Worm (Caenorhabditis elegans) whole organism, L4 larva: ENCODE results near the gene R03H10.1.

Source experiments
- D1046.2 ChIP-seq: fragments of 200-800 bp; sonication (Bioruptor generic); IDR thresholded peaks from 2 replicates; pipeline ENCODE4 v1.3.6; 2022; ENCODE audit warnings: missing genetic modification characterization, missing compliant biosample characterization
- F26F4.8 ChIP-seq: fragments of 200-800 bp; sonication (Bioruptor generic); conservative IDR thresholded peaks from 2 replicates; pipeline ENCODE4 v1.3.6; 2022; ENCODE audit warnings: missing genetic modification characterization, missing compliant biosample characterization
- F37D6.2 ChIP-seq: sonication (generic microtip); optimal IDR thresholded peaks from 2 replicates; lab custom pipeline; 2016; ENCODE audit warnings: mild to moderate bottlenecking, missing genetic modification characterization, missing compliant biosample characterization
- R02D3.7 ChIP-seq: fragments of 150-350 bp; sonication (generic microtip); optimal IDR thresholded peaks from 3 replicates; lab custom pipeline; 2014; ENCODE audit warnings: missing biosample characterization, missing genetic modification characterization
- T20F7.1 ChIP-seq: fragments of 200-800 bp; sonication (Bioruptor generic); optimal IDR thresholded peaks from 2 replicates; lab custom pipeline; 2018; ENCODE audit warnings: mild to moderate bottlenecking, missing genetic modification characterization, missing compliant biosample characterization
- T26A8.4 ChIP-seq: fragments of 200-800 bp; sonication (Bioruptor generic); IDR thresholded peaks from 2 replicates; pipeline ENCODE4 v1.3.6; 2022; ENCODE audit warnings: missing genetic modification characterization, missing compliant biosample characterization
- Y48G9A.11 ChIP-seq: fragments of 200-800 bp; sonication (Bioruptor generic); IDR thresholded peaks from 2 replicates; pipeline ENCODE4 v1.3.6; 2022; ENCODE audit warnings: missing genetic modification reagents, missing genetic modification characterization, missing compliant biosample characterization
- ZK546.5 ChIP-seq, 2 experiments: sonication (generic microtip); optimal IDR thresholded peaks; 2 replicates each; lab custom pipeline; 2017; ENCODE audit warnings: missing biosample characterization in 2 of 2, missing genetic modification characterization in 2 of 2
- ama-1 ChIP-seq: fragments of 150-350 bp; optimal IDR thresholded peaks from 2 replicates; lab custom pipeline; 2014; ENCODE audit warnings: inconsistent platforms, mixed read lengths
- ceh-20 ChIP-seq: fragments of 200-800 bp; sonication (Bioruptor generic); IDR thresholded peaks from 2 replicates; pipeline ENCODE4 v1.3.6; 2022; ENCODE audit warnings: missing genetic modification reagents, missing genetic modification characterization, missing compliant biosample characterization
- ceh-28 ChIP-seq: fragments of 150-350 bp; optimal IDR thresholded peaks from 2 replicates; lab custom pipeline; 2014; ENCODE audit warnings: missing biosample characterization, missing genetic modification reagents, missing genetic modification characterization
- ceh-32 ChIP-seq: sonication (generic microtip); optimal IDR thresholded peaks from 2 replicates; lab custom pipeline; 2016; ENCODE audit warnings: mild to moderate bottlenecking, missing genetic modification characterization, missing compliant biosample characterization; ENCODE audit not compliant: poor library complexity
- ceh-62 ChIP-seq: sonication (generic microtip); optimal IDR thresholded peaks from 2 replicates; lab custom pipeline; 2017; ENCODE audit warnings: missing biosample characterization, missing genetic modification characterization
- daf-12 ChIP-seq: fragments of 150-350 bp; optimal IDR thresholded peaks from 2 replicates; lab custom pipeline; 2014; ENCODE audit warnings: missing biosample characterization, missing genetic modification reagents, missing genetic modification characterization
- dmd-6 ChIP-seq: fragments of 200-800 bp; sonication (Bioruptor generic); IDR thresholded peaks from 2 replicates; pipeline ENCODE4 v1.3.6; 2022; ENCODE audit warnings: missing genetic modification reagents, missing genetic modification characterization, missing compliant biosample characterization
- dmd-8 ChIP-seq: fragments of 200-800 bp; sonication (Bioruptor generic); IDR thresholded peaks from 2 replicates; pipeline ENCODE4 v1.3.6; 2022; ENCODE audit warnings: missing genetic modification characterization, missing compliant biosample characterization
- dmd-9 ChIP-seq: fragments of 200-800 bp; sonication (Bioruptor generic); IDR thresholded peaks from 2 replicates; pipeline ENCODE4 v1.3.6; 2022; ENCODE audit warnings: missing genetic modification reagents, missing genetic modification characterization, missing compliant biosample characterization
- dpl-1 ChIP-seq: fragments of 150-350 bp; optimal IDR thresholded peaks from 2 replicates; lab custom pipeline; 2014; ENCODE audit warnings: missing biosample characterization, missing genetic modification reagents, missing genetic modification characterization
- fkh-10 ChIP-seq: fragments of 150-350 bp; optimal IDR thresholded peaks from 2 replicates; lab custom pipeline; 2014; ENCODE audit warnings: missing biosample characterization, missing genetic modification reagents, missing genetic modification characterization
- fos-1 ChIP-seq: fragments of 150-350 bp; optimal IDR thresholded peaks from 2 replicates; lab custom pipeline; 2014; ENCODE audit warnings: missing biosample characterization, missing genetic modification characterization
- jun-1 ChIP-seq: fragments of 150-350 bp; optimal IDR thresholded peaks from 2 replicates; lab custom pipeline; 2014; ENCODE audit warnings: missing biosample characterization, missing genetic modification reagents, missing genetic modification characterization
- lir-3 ChIP-seq: sonication (generic microtip); optimal IDR thresholded peaks from 2 replicates; lab custom pipeline; 2016; ENCODE audit warnings: mild to moderate bottlenecking, missing genetic modification characterization, missing compliant biosample characterization
- mes-2 ChIP-seq: sonication (generic microtip); optimal IDR thresholded peaks from 2 replicates; lab custom pipeline; 2016; ENCODE audit warnings: missing genotype, mild to moderate bottlenecking, missing genetic modification characterization, missing compliant biosample characterization; ENCODE audit not compliant: poor library complexity, severe bottlenecking
- mxl-2 ChIP-seq: fragments of 200-800 bp; sonication (Bioruptor generic); conservative IDR thresholded peaks from 2 replicates; pipeline ENCODE4 v1.3.6; 2022; ENCODE audit warnings: missing genetic modification reagents, missing genetic modification characterization, missing compliant biosample characterization
- nhr-11 ChIP-seq: fragments of 150-350 bp; optimal IDR thresholded peaks from 2 replicates; lab custom pipeline; 2014; ENCODE audit warnings: missing biosample characterization, missing genetic modification characterization
- nhr-111 ChIP-seq: fragments of 200-800 bp; sonication (Bioruptor generic); optimal IDR thresholded peaks from 2 replicates; lab custom pipeline; 2018; ENCODE audit warnings: mild to moderate bottlenecking, missing genetic modification characterization, missing compliant biosample characterization
- nhr-41 ChIP-seq: fragments of 200-800 bp; sonication (Bioruptor generic); IDR thresholded peaks from 2 replicates; pipeline ENCODE4 v1.3.6; 2022; ENCODE audit warnings: missing genetic modification reagents, missing genetic modification characterization, missing compliant biosample characterization
- nhr-6 ChIP-seq: fragments of 150-350 bp; optimal IDR thresholded peaks from 2 replicates; lab custom pipeline; 2014; ENCODE audit warnings: missing biosample characterization, missing genetic modification characterization
- pqm-1 ChIP-seq: sonication (generic microtip); optimal IDR thresholded peaks from 2 replicates; lab custom pipeline; 2017; ENCODE audit warnings: missing biosample characterization, missing genetic modification characterization
- skn-1 ChIP-seq: fragments of 150-350 bp; optimal IDR thresholded peaks from 2 replicates; lab custom pipeline; 2014; ENCODE audit warnings: missing biosample characterization, missing genetic modification characterization
- unc-39 ChIP-seq: sonication (generic microtip); optimal IDR thresholded peaks from 2 replicates; lab custom pipeline; 2017; ENCODE audit warnings: missing biosample characterization, missing genetic modification characterization
- unc-62 ChIP-seq, 3 experiments: fragments of 150-350 bp in 1 of 3; sonication (generic microtip); optimal IDR thresholded peaks in 2 of 3; peaks in 1 of 3; 1 replicate in 1 of 3; 2 replicates in 2 of 3; lab custom pipeline; 2014 to 2017; ENCODE audit warnings: missing biosample characterization in 3 of 3, missing genetic modification characterization in 3 of 3, missing genetic modification reagents in 3 of 3, missing genotype in 1 of 3
- zfp-2 ChIP-seq: sonication (generic microtip); optimal IDR thresholded peaks from 2 replicates; lab custom pipeline; 2016; ENCODE audit warnings: mild to moderate bottlenecking, missing genetic modification characterization, missing compliant biosample characterization
- zfp-3 ChIP-seq: fragments of 200-800 bp; sonication (Bioruptor generic); conservative IDR thresholded peaks from 2 replicates; pipeline ENCODE4 v1.3.6; 2022; ENCODE audit warnings: missing genetic modification reagents, missing genetic modification characterization, missing compliant biosample characterization

R03H10.1 gene

ce11 chrII:4209071-4209747 is 29.2 kb downstream of the R03H10.1 start, which contains the start of gene F31D5.6:
Gene F31D5.6 (plus strand): TSS chrII:4209697.
- TF ChIP-seq dmd-9 (no peak), ceh-20 (no peak), zfp-2 (tag; lab: Kevin White, UChicago) (no peak), zfp-3 (GFP tag; lab: Robert Waterston, UW) (no peak), jun-1 (tag; lab: Kevin White, UChicago) (no peak)

DNA sequence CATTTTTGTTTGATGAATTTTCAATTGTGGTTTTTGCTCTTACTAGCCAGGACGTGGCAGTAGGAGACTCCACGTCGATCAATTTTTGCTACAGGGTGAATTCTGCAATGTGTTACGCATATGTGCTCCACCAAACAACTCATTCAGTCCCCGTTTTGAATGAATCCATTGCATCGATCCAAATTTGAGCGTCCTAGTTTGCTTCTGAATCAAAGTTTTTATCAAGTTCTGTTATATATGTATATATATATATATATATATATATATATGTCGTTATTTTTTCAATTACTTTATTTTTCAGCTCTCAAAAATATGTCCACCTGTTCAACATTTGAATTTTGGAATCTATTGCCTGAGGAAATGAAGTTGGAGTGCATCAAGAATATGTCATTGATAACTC is 31.1 kb downstream of the R03H10.1 start, which contains the start of gene F31D5.7:
TSS of gene F31D5.7 (plus strand) at position 301 of the 400 bp plus-strand sequence.
- TF ChIP-seq ZK546.5 (tag; optimal IDR thresholded peaks at IDR 0.05; lab: Kevin White, UChicago): no peak
- TF ChIP-seq fos-1 (tag; lab: Kevin White, UChicago): no peak
- TF ChIP-seq mes-2 (tag; lab: Kevin White, UChicago): no peak
- TF ChIP-seq lir-3 (tag; lab: Kevin White, UChicago): no peak
- no peak for TF ChIP-seq ama-1 (lab: Kevin White, UChicago)
- no peak for TF ChIP-seq mxl-2 (GFP tag; lab: Robert Waterston, UW)
- TF ChIP-seq D1046.2 (GFP tag; lab: Robert Waterston, UW): no peak
- no peak for TF ChIP-seq R02D3.7
- no peak for TF ChIP-seq ceh-62
- no peak for TF ChIP-seq nhr-6 (tag; lab: Kevin White, UChicago)
- TF ChIP-seq nhr-11 (tag; lab: Kevin White, UChicago): no peak
- TF ChIP-seq, all 104 proteins: peak for 0

DNA sequence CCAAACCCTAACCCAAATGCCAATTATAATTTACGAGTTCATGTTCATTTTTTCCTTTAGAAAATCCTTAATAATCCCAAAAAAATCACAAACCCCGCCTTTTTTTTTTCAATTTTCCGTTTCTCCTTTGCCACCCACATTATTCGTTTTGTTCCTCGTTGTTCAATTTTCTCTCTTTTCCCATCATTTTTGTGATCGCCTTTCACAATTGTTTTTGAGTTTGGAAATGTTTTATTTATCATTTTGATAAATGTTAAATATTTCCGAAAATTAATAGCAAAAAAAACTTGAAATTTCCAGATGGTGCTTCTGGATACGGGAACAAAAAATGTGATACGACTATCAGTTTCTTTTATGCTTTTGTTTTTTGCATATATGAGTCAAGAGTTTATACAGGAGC is 35.3 kb downstream of the R03H10.1 start, which contains the start of gene F31D5.2:
TSS of gene F31D5.2 (plus strand) at position 301 of the 400 bp plus-strand sequence.
- TF ChIP-seq dmd-6 (GFP tag; lab: Robert Waterston, UW): no peak
- peak in 1 of 2 experiments; percentile 27 for TF ChIP-seq unc-62 (GFP tag; optimal IDR thresholded peaks at IDR 0.05 in 1 of 2; lab: Kevin White, UChicago)
- TF ChIP-seq unc-62 (tag; optimal IDR thresholded peaks at IDR 0.05; lab: Kevin White, UChicago): no peak
- no peak for TF ChIP-seq pqm-1 (tag; lab: Kevin White, UChicago)
- TF ChIP-seq ZK546.5 (tag; optimal IDR thresholded peaks at IDR 0.05; lab: Kevin White, UChicago): no peak
- TF ChIP-seq ceh-28 (tag; lab: Kevin White, UChicago): no peak
- no peak for TF ChIP-seq T20F7.1
- TF ChIP-seq dmd-9: no peak
- no peak for TF ChIP-seq ceh-32 (tag; lab: Kevin White, UChicago)

DNA sequence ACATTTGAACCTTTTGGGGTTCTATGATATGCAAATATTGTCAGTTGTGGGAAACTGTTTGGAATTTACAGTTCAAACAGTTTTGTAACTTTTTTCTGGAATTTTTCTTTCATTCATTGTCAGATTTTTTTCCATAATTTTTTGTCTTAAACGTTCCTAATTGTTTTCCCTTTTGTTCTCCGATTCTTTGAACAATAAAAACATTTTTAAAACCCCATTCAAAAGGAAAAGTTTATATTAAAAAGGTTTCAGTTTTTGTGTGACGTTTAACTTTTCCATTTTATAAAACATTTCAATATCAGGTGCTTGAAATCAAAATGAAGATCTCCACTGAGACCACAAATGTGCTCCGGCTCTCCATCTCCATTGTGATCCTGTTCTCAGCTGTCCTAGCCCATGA is 39.0 kb downstream of the R03H10.1 start, which contains the start of gene F31D5.1:
TSS of gene F31D5.1 (plus strand) at position 301 of the 400 bp plus-strand sequence.
- TF ChIP-seq Y48G9A.11 (GFP tag; lab: Robert Waterston, UW): no peak
- TF ChIP-seq dmd-8 (GFP tag; lab: Robert Waterston, UW): no peak
- no peak for TF ChIP-seq T26A8.4
- TF ChIP-seq D1046.2 (GFP tag; lab: Robert Waterston, UW): no peak
- no peak for TF ChIP-seq nhr-111 (GFP tag; lab: Kevin White, UChicago)
- TF ChIP-seq nhr-11 (tag; lab: Kevin White, UChicago): no peak
- TF ChIP-seq dpl-1 (GFP tag; lab: Kevin White, UChicago): no peak
- no peak for TF ChIP-seq nhr-41 (GFP tag; lab: Robert Waterston, UW)
- TF ChIP-seq fkh-10: no peak
- TF ChIP-seq ceh-62: no peak
- no peak for TF ChIP-seq unc-39 (tag; lab: Kevin White, UChicago)
- TF ChIP-seq skn-1: no peak
- TF ChIP-seq F26F4.8 (GFP tag; lab: Robert Waterston, UW): no peak
- TF ChIP-seq daf-12: no peak
- no peak for TF ChIP-seq F37D6.2 (tag; lab: Kevin White, UChicago)
